Worm (Caenorhabditis elegans): ENCODE measurements around the gene F37A4.2.

F37A4.2 gene

ce11 chrIII:6695189-6695588 is 27.1 kb upstream of the F37A4.2 start:
- TF ChIP-seq nfya-1 (tag; optimal IDR thresholded peaks at IDR 0.05) (peak; percentile 12), zip-5 (tag; optimal IDR thresholded peaks at IDR 0.05) (no peak), madf-2 (tag; optimal IDR thresholded peaks at IDR 0.05) (no peak), pha-4 (tag; optimal IDR thresholded peaks at IDR 0.05) (no peak), fkh-10 (GFP tag; optimal IDR thresholded peaks at IDR 0.05) (no peak), ceh-31 (tag; optimal IDR thresholded peaks at IDR 0.05) (peak; percentile 54), ceh-19 (GFP tag; optimal IDR thresholded peaks at IDR 0.05) (no peak), unc-86 (tag; optimal IDR thresholded peaks at IDR 0.05) (no peak), syd-9 (tag; optimal IDR thresholded peaks at IDR 0.05) (no peak), lim-6 (tag; optimal IDR thresholded peaks at IDR 0.05) (no peak), ceh-48 (tag; optimal IDR thresholded peaks at IDR 0.05) (no peak), C08G9.2 (tag; optimal IDR thresholded peaks at IDR 0.05) (peak; percentile 4), ceh-6 (GFP tag; optimal IDR thresholded peaks at IDR 0.05) (no peak), K09A11.1 (tag; optimal IDR thresholded peaks at IDR 0.05; ENCODE audit: insufficient read depth) (no peak), ceh-9 (tag; optimal IDR thresholded peaks at IDR 0.05) (no peak), che-1 (tag; optimal IDR thresholded peaks at IDR 0.05) (no peak), F13H6.1 (tag; optimal IDR thresholded peaks at IDR 0.05) (no peak)

ce11 chrIII:6705515-6705914 is 16.7 kb upstream of the F37A4.2 start, which contains the start of gene F37A4.6:
Gene F37A4.6, plus strand, starts transcription at chrIII:6705815.
- TF ChIP-seq elt-2 (tag; optimal IDR thresholded peaks at IDR 0.05), result no peak
- TF ChIP-seq ceh-45 (GFP tag; IDR thresholded peaks at IDR 0.05), result no peak
- no peak for TF ChIP-seq C08G9.2 (tag; optimal IDR thresholded peaks at IDR 0.05)
- TF ChIP-seq pax-1 (tag; optimal IDR thresholded peaks at IDR 0.05), result no peak
- no peak for TF ChIP-seq ceh-48 (tag; optimal IDR thresholded peaks at IDR 0.05)
- no peak for TF ChIP-seq npax-4 (tag; optimal IDR thresholded peaks at IDR 0.05)
- no peak for TF ChIP-seq ets-4 (tag; optimal IDR thresholded peaks at IDR 0.05)
- no peak for TF ChIP-seq ceh-31 (tag; optimal IDR thresholded peaks at IDR 0.05)
- TF ChIP-seq ceh-9 (tag; optimal IDR thresholded peaks at IDR 0.05), result no peak
- TF ChIP-seq gmeb-2 (tag; optimal IDR thresholded peaks at IDR 0.05), result no peak
- TF ChIP-seq fax-1 (tag; optimal IDR thresholded peaks at IDR 0.05), result no peak
- TF ChIP-seq elt-4 (tag; optimal IDR thresholded peaks at IDR 0.05), result no peak

ce11 chrIII:6709983-6710382 is 12.3 kb upstream of the F37A4.2 start, which contains the start of gene isw-1:
Gene isw-1, minus strand, starts transcription at chrIII:6710100.
- TF ChIP-seq ceh-14 (tag; optimal IDR thresholded peaks at IDR 0.05), result no peak
- TF ChIP-seq ceh-31 (tag; optimal IDR thresholded peaks at IDR 0.05), result peak; percentile 29
- TF ChIP-seq fax-1 (tag; optimal IDR thresholded peaks at IDR 0.05), result no peak
- peak; percentile 55 for TF ChIP-seq ref-2 (tag; optimal IDR thresholded peaks at IDR 0.05)
- TF ChIP-seq nfya-1 (tag; optimal IDR thresholded peaks at IDR 0.05), result peak; percentile 10
- peak; percentile 8 for TF ChIP-seq tbx-2 (tag; optimal IDR thresholded peaks at IDR 0.05)
- no peak for TF ChIP-seq pag-3 (tag; optimal IDR thresholded peaks at IDR 0.05; ENCODE audit: borderline replicate concordance)

ce11 chrIII:6711590-6711989 is 10.7 kb upstream of the F37A4.2 start, which contains the start of gene F37A4.5:
Gene F37A4.5, plus strand, starts transcription at chrIII:6711890.
- TF ChIP-seq dve-1 (tag; optimal IDR thresholded peaks at IDR 0.05) (no peak), tbx-2 (tag; optimal IDR thresholded peaks at IDR 0.05) (no peak), nhr-11 (tag; optimal IDR thresholded peaks at IDR 0.05) (no peak), che-1 (tag; optimal IDR thresholded peaks at IDR 0.05) (no peak), fax-1 (tag; optimal IDR thresholded peaks at IDR 0.05) (no peak), hlh-6 (tag; optimal IDR thresholded peaks at IDR 0.05) (no peak), C08G9.2 (tag; optimal IDR thresholded peaks at IDR 0.05) (no peak), C38D4.7 (GFP tag; optimal IDR thresholded peaks at IDR 0.05) (no peak), npax-4 (tag; optimal IDR thresholded peaks at IDR 0.05) (no peak), nfya-1 (tag; optimal IDR thresholded peaks at IDR 0.05) (no peak), gmeb-2 (tag; optimal IDR thresholded peaks at IDR 0.05) (no peak), syd-9 (tag; optimal IDR thresholded peaks at IDR 0.05) (no peak), ets-4 (tag; optimal IDR thresholded peaks at IDR 0.05) (no peak), tbx-7 (tag; optimal IDR thresholded peaks at IDR 0.05) (no peak), pax-1 (tag; optimal IDR thresholded peaks at IDR 0.05) (no peak), T23F11.4 (GFP tag; optimal IDR thresholded peaks at IDR 0.05) (no peak), sox-2 (GFP tag; IDR thresholded peaks at IDR 0.05) (no peak), K02D7.2 (tag; optimal IDR thresholded peaks at IDR 0.05) (no peak), pqm-1 (tag; optimal IDR thresholded peaks at IDR 0.05) (no peak), elt-4 (tag; optimal IDR thresholded peaks at IDR 0.05) (no peak)

All from whole organism, late embryonic.